Fruit fly (Drosophila melanogaster) Kc167 (cell line): ENCODE measurements around the gene CG7706.

Source experiments
- Myc ChIP-seq: fragments of >200 bp; optimal IDR thresholded peaks from 2 replicates; lab custom pipeline; 2017; ENCODE audit warnings: missing external identifiers
- h ChIP-seq: fragments of >200 bp; optimal IDR thresholded peaks from 3 replicates; lab custom pipeline; 2018; ENCODE audit warnings: missing external identifiers
- insv ChIP-seq: fragments of >200 bp; optimal IDR thresholded peaks from 3 replicates; lab custom pipeline; 2018; ENCODE audit warnings: missing external identifiers
- psq ChIP-seq: fragments of >200 bp; optimal IDR thresholded peaks from 2 replicates; lab custom pipeline; 2017; ENCODE audit warnings: missing external identifiers
- ttk ChIP-seq: sonication (Bioruptor generic); optimal IDR thresholded peaks from 2 replicates; lab custom pipeline; 2017; ENCODE audit warnings: missing external identifiers

DNA sequence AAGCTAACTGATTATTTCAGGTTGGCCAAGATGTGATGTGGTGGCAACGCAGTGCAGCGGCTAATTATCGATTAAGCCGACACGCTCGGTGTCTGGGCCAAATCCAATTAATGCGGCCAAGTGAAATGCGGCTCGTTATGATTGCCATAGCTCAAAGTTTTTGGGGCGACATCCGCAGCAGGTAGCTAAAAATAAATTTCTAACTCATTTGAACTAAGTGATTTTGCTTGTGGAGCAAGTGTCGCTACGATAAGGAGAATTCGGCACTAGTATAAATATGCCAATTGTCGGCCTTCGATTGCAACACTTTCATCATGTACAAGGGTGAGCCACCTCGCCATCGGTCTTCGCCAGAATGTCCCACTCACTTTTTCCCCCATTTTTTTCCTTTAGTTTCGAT is 17.3 kb downstream of the CG7706 start, which contains the start of gene CG34282:
- TF ChIP-seq Myc (lab: Kevin White, UChicago) (no peak), h (lab: Kevin White, UChicago) (no peak), ttk (lab: Kevin White, UChicago) (no peak), insv (lab: Kevin White, UChicago) (no peak), psq (no peak)
